Worm (Caenorhabditis elegans) whole organism, L1 larva: ENCODE data around the gene cpna-3.
A peak's percentile ranks its signal among the peaks of the same experiment; 100 is the strongest.

Experiments used
- F16B12.6 ChIP-seq: fragments of 150-350 bp; optimal IDR thresholded peaks from 2 replicates; lab custom pipeline; 2014; ENCODE audit warnings: missing biosample characterization, missing genetic modification characterization
- aha-1 ChIP-seq: fragments of 150-350 bp; optimal IDR thresholded peaks from 2 replicates; lab custom pipeline; 2014; ENCODE audit warnings: missing biosample characterization, missing genetic modification characterization
- ceh-82 ChIP-seq, 3 experiments: fragments of 150-350 bp in 1 of 3; sonication (generic microtip) in 2 of 3; optimal IDR thresholded peaks; 2 replicates each; lab custom pipeline; 2014 to 2017; ENCODE audit warnings: missing biosample characterization in 3 of 3, missing genetic modification characterization in 3 of 3
- dpl-1 ChIP-seq, 3 experiments: fragments of 150-350 bp in 2 of 3; sonication (generic microtip) in 1 of 3; optimal IDR thresholded peaks; 2 replicates each; lab custom pipeline; 2014 to 2017; ENCODE audit warnings: missing biosample characterization in 3 of 3, missing genetic modification characterization in 3 of 3, missing genetic modification reagents in 3 of 3
- dsc-1 ChIP-seq: sonication (generic microtip); optimal IDR thresholded peaks from 2 replicates; lab custom pipeline; 2016; ENCODE audit warnings: mild to moderate bottlenecking, missing genetic modification characterization, missing compliant biosample characterization
- efl-1 ChIP-seq, 4 experiments: fragments of 150-350 bp; optimal IDR thresholded peaks in 3 of 4; peaks in 1 of 4; 1 replicate in 1 of 4; 2 replicates in 3 of 4; lab custom pipeline; 2014; ENCODE audit warnings: missing biosample characterization in 2 of 4, missing genetic modification characterization in 2 of 4, missing genetic modification reagents in 2 of 4
- efl-3 ChIP-seq: fragments of 200-800 bp; sonication (Bioruptor generic); optimal IDR thresholded peaks from 2 replicates; lab custom pipeline; 2018; ENCODE audit warnings: mild to moderate bottlenecking, missing genetic modification characterization, missing compliant biosample characterization
- egl-13 ChIP-seq: sonication (generic microtip); optimal IDR thresholded peaks from 2 replicates; lab custom pipeline; 2016; ENCODE audit warnings: missing genotype, missing genetic modification reagents, missing genetic modification characterization, missing compliant biosample characterization
- egl-27 ChIP-seq, 2 experiments: fragments of 150-350 bp in 1 of 2; sonication (generic microtip); optimal IDR thresholded peaks; 3 replicates each; lab custom pipeline; 2017 to 2018; ENCODE audit warnings: missing biosample characterization in 2 of 2, missing genetic modification characterization in 2 of 2, missing genetic modification reagents in 2 of 2
- fkh-8 ChIP-seq: sonication (generic microtip); optimal IDR thresholded peaks from 2 replicates; lab custom pipeline; 2016; ENCODE audit warnings: mild to moderate bottlenecking, missing genetic modification characterization, missing compliant biosample characterization
- fos-1 ChIP-seq: fragments of 150-350 bp; optimal IDR thresholded peaks from 2 replicates; lab custom pipeline; 2014; ENCODE audit warnings: missing biosample characterization, missing genetic modification characterization
- grh-1 ChIP-seq: fragments of 200-800 bp; sonication (Bioruptor generic); IDR thresholded peaks from 2 replicates; pipeline ENCODE4 v1.3.6; 2022; ENCODE audit warnings: missing genetic modification reagents, missing genetic modification characterization, missing compliant biosample characterization
- hlh-4 ChIP-seq: sonication (generic microtip); optimal IDR thresholded peaks from 2 replicates; lab custom pipeline; 2016; ENCODE audit warnings: mild to moderate bottlenecking, missing genetic modification characterization, missing compliant biosample characterization
- isw-1 ChIP-seq: fragments of 200-800 bp; sonication (Bioruptor generic); IDR thresholded peaks from 2 replicates; pipeline ENCODE4 v1.3.6; 2022; ENCODE audit warnings: missing genetic modification characterization, missing compliant biosample characterization
- jun-1 ChIP-seq: fragments of 150-350 bp; optimal IDR thresholded peaks from 2 replicates; lab custom pipeline; 2014; ENCODE audit warnings: missing biosample characterization, missing genetic modification reagents, missing genetic modification characterization
- lin-13 ChIP-seq: fragments of 150-350 bp; optimal IDR thresholded peaks from 2 replicates; lab custom pipeline; 2014; ENCODE audit warnings: missing biosample characterization, missing genetic modification reagents, missing genetic modification characterization
- lin-14 ChIP-seq: fragments of 200-800 bp; sonication (Bioruptor generic); optimal IDR thresholded peaks from 2 replicates; lab custom pipeline; 2018; ENCODE audit warnings: mild to moderate bottlenecking, missing genetic modification characterization, moderate library complexity, missing compliant biosample characterization
- lin-15B ChIP-seq: fragments of 150-350 bp; sonication (generic microtip); optimal IDR thresholded peaks from 3 replicates; lab custom pipeline; 2014; ENCODE audit warnings: missing biosample characterization, missing genetic modification characterization
- lin-35 ChIP-seq, 2 experiments: fragments of 150-350 bp; optimal IDR thresholded peaks; 2 replicates each; lab custom pipeline; 2014; ENCODE audit warnings: missing biosample characterization in 2 of 2, missing genetic modification characterization in 2 of 2, missing genetic modification reagents in 2 of 2
- lsy-2 ChIP-seq, 2 experiments: fragments of 150-350 bp; optimal IDR thresholded peaks; 2 replicates each; lab custom pipeline; 2014; ENCODE audit warnings: missing biosample characterization in 2 of 2, missing genetic modification characterization in 2 of 2
- mdl-1 ChIP-seq, 2 experiments: fragments of 150-350 bp; optimal IDR thresholded peaks; 2 replicates each; lab custom pipeline; 2014 to 2017; ENCODE audit warnings: missing biosample characterization in 2 of 2, missing genetic modification characterization in 2 of 2, inconsistent platforms in 1 of 2
- mef-2 ChIP-seq: fragments of 150-350 bp; optimal IDR thresholded peaks from 2 replicates; lab custom pipeline; 2014; ENCODE audit warnings: missing biosample characterization, missing genetic modification characterization
- mep-1 ChIP-seq: fragments of 150-350 bp; optimal IDR thresholded peaks from 2 replicates; lab custom pipeline; 2014; ENCODE audit warnings: missing biosample characterization, missing genetic modification characterization
- nhr-19 ChIP-seq: fragments of 200-800 bp; sonication (Bioruptor generic); conservative IDR thresholded peaks from 2 replicates; pipeline ENCODE4 v1.3.6; 2022; ENCODE audit warnings: missing genetic modification characterization, missing compliant biosample characterization
- nhr-20 ChIP-seq: sonication (generic microtip); optimal IDR thresholded peaks from 2 replicates; lab custom pipeline; 2016; ENCODE audit warnings: mild to moderate bottlenecking, missing genetic modification characterization, missing compliant biosample characterization
- nhr-47 ChIP-seq: sonication (generic microtip); optimal IDR thresholded peaks from 2 replicates; lab custom pipeline; 2016; ENCODE audit warnings: mild to moderate bottlenecking, missing genetic modification characterization, moderate library complexity, missing compliant biosample characterization
- nhr-71 ChIP-seq: sonication (generic microtip); optimal IDR thresholded peaks from 2 replicates; lab custom pipeline; 2016; ENCODE audit warnings: mild to moderate bottlenecking, missing genetic modification characterization, moderate library complexity, missing compliant biosample characterization
- nhr-76 ChIP-seq: sonication (generic microtip); optimal IDR thresholded peaks from 2 replicates; lab custom pipeline; 2017; ENCODE audit warnings: missing biosample characterization, missing genetic modification characterization
- nhr-77 ChIP-seq: fragments of 150-350 bp; optimal IDR thresholded peaks from 2 replicates; lab custom pipeline; 2014; ENCODE audit warnings: missing biosample characterization, missing genetic modification characterization
- nhr-85 ChIP-seq: sonication (generic microtip); peaks from one replicate; lab custom pipeline; 2016; ENCODE audit warnings: missing genetic modification characterization, inconsistent platforms, missing compliant biosample characterization
- pax-3 ChIP-seq: fragments of 200-800 bp; sonication (Bioruptor generic); optimal IDR thresholded peaks from 2 replicates; lab custom pipeline; 2018; ENCODE audit warnings: mild to moderate bottlenecking, missing genetic modification characterization, moderate library complexity, missing compliant biosample characterization
- rnt-1 ChIP-seq: sonication (generic microtip); optimal IDR thresholded peaks from 2 replicates; lab custom pipeline; 2016; ENCODE audit warnings: mild to moderate bottlenecking, missing genetic modification characterization, moderate library complexity, missing compliant biosample characterization
- skn-1 ChIP-seq: fragments of 150-350 bp; optimal IDR thresholded peaks from 2 replicates; lab custom pipeline; 2014; ENCODE audit warnings: missing biosample characterization, missing genetic modification characterization
- snu-23 ChIP-seq: sonication (generic microtip); optimal IDR thresholded peaks from 2 replicates; lab custom pipeline; 2016; ENCODE audit warnings: missing genetic modification characterization, missing compliant biosample characterization
- sox-4 ChIP-seq: sonication (generic microtip); optimal IDR thresholded peaks from 2 replicates; lab custom pipeline; 2016; ENCODE audit warnings: missing genetic modification characterization, missing compliant biosample characterization
- swsn-7 ChIP-seq: sonication (generic microtip); optimal IDR thresholded peaks from 2 replicates; lab custom pipeline; 2016; ENCODE audit warnings: missing genetic modification characterization, missing compliant biosample characterization
- tbx-2 ChIP-seq: sonication (generic microtip); optimal IDR thresholded peaks from 2 replicates; lab custom pipeline; 2016; ENCODE audit warnings: missing genetic modification characterization, missing compliant biosample characterization
- tlp-1 ChIP-seq: fragments of 150-350 bp; optimal IDR thresholded peaks from 2 replicates; lab custom pipeline; 2014; ENCODE audit warnings: missing biosample characterization, missing genetic modification characterization
- xbp-1 ChIP-seq: sonication (generic microtip); optimal IDR thresholded peaks from 2 replicates; lab custom pipeline; 2016; ENCODE audit warnings: missing genetic modification characterization, missing compliant biosample characterization
- zag-1 ChIP-seq: fragments of 150-350 bp; optimal IDR thresholded peaks from 2 replicates; lab custom pipeline; 2014; ENCODE audit warnings: missing biosample characterization, missing genetic modification characterization
- zip-4 ChIP-seq: fragments of 200-800 bp; sonication (Bioruptor generic); optimal IDR thresholded peaks from 2 replicates; lab custom pipeline; 2018; ENCODE audit warnings: mild to moderate bottlenecking, missing genetic modification characterization, moderate library complexity, missing compliant biosample characterization
- ztf-11 ChIP-seq, 2 experiments: sonication (generic microtip); optimal IDR thresholded peaks; 2 replicates each; lab custom pipeline; 2016 to 2017; ENCODE audit warnings: missing genetic modification characterization in 2 of 2, missing biosample characterization in 1 of 2, missing compliant biosample characterization in 1 of 2

Gene cpna-3

ce11 chrIV:9096160-9096879, at the start of gene cpna-3, which contains the start of gene znf-706:
Gene cpna-3 (plus strand): TSS chrIV:9096842.
Gene znf-706 (minus strand): TSS chrIV:9096231.
- TF ChIP-seq lsy-2 (tag; optimal IDR thresholded peaks at IDR 0.05; lab: Kevin White, UChicago) (peak; percentile 28 to 50), efl-3 (GFP tag; lab: Kevin White, UChicago) (no peak), skn-1 (tag; lab: Kevin White, UChicago) (peak; percentile 25), ceh-82 (tag; optimal IDR thresholded peaks at IDR 0.05; lab: Kevin White, UChicago) (peak; percentile 3 to 38 (median 14)), nhr-71 (tag; lab: Kevin White, UChicago) (peak; percentile 41), snu-23 (peak; percentile 54), nhr-76 (tag; lab: Kevin White, UChicago) (no peak), nhr-47 (tag; lab: Kevin White, UChicago) (peak; percentile 35), zip-4 (GFP tag; lab: Kevin White, UChicago) (no peak), grh-1 (no peak), rnt-1 (tag; lab: Kevin White, UChicago) (peak; percentile 38), dpl-1 (GFP tag; optimal IDR thresholded peaks at IDR 0.05; lab: Kevin White, UChicago) (peak; percentile 65 to 70 (median 70)), mef-2 (tag; lab: Kevin White, UChicago) (no peak), nhr-19 (GFP tag; lab: Robert Waterston, UW) (0 out of 2 replicates have a peak, but pooled peaks have one; percentile 9), efl-1 (optimal IDR thresholded peaks at IDR 0.05; lab: Kevin White, UChicago) (peak; percentile 49 to 66), efl-1 (GFP tag; optimal IDR thresholded peaks at IDR 0.05 in 1 of 2; lab: Kevin White, UChicago) (peak; percentile 69 to 96), mdl-1 (tag; optimal IDR thresholded peaks at IDR 0.05; lab: Kevin White, UChicago) (peak in 1 of 2 experiments; percentile 28), lin-15B (tag; lab: Kevin White, UChicago) (peak; percentile 47), nhr-20 (tag; lab: Kevin White, UChicago) (peak; percentile 11), nhr-85 (tag; lab: Kevin White, UChicago) (peak; percentile 4), swsn-7 (peak; percentile 10), tbx-2 (tag; lab: Kevin White, UChicago) (peak; percentile 14), lin-35 (GFP tag; optimal IDR thresholded peaks at IDR 0.05; lab: Kevin White, UChicago) (peak; percentile 60 to 75), zag-1 (no peak), dsc-1 (peak; percentile 12), ztf-11 (tag; optimal IDR thresholded peaks at IDR 0.05; lab: Kevin White, UChicago) (no peak), xbp-1 (tag; lab: Kevin White, UChicago) (peak; percentile 21), mep-1 (peak; percentile 43), F16B12.6 (tag; lab: Kevin White, UChicago) (peak; percentile 90)

- TF ChIP-seq lsy-2 (tag; optimal IDR thresholded peaks at IDR 0.05; lab: Kevin White, UChicago) (no peak), skn-1 (tag; lab: Kevin White, UChicago) (peak; percentile 73), nhr-85 (tag; lab: Kevin White, UChicago) (peak; percentile 53)
- TF ChIP-seq, all 84 proteins: peak for 2
Measured at ce11 chrIV:9051036-9051435, 45.6 kb upstream of the cpna-3 start.

ce11 chrIV:9051510-9052175, 45.0 kb upstream of the cpna-3 start:
- no peak for TF ChIP-seq sox-4 (tag; lab: Kevin White, UChicago)
- no peak for TF ChIP-seq efl-1 (optimal IDR thresholded peaks at IDR 0.05; lab: Kevin White, UChicago)
- peak in 1 of 2 experiments; percentile 13 for TF ChIP-seq efl-1 (GFP tag; optimal IDR thresholded peaks at IDR 0.05 in 1 of 2; lab: Kevin White, UChicago)

ce11 chrIV:9053403-9053802, 43.2 kb upstream of the cpna-3 start:
- TF ChIP-seq zag-1 (no peak), lin-13 (GFP tag; lab: Kevin White, UChicago) (no peak), hlh-4 (tag; lab: Kevin White, UChicago) (peak; percentile 83), jun-1 (tag; lab: Kevin White, UChicago) (no peak), egl-13 (tag; lab: Kevin White, UChicago) (no peak), lin-14 (GFP tag; lab: Kevin White, UChicago) (peak; percentile 30), tlp-1 (tag; lab: Kevin White, UChicago) (no peak), nhr-71 (tag; lab: Kevin White, UChicago) (peak; percentile 77), aha-1 (tag; lab: Kevin White, UChicago) (no peak), nhr-19 (GFP tag; lab: Robert Waterston, UW) (no peak), pax-3 (tag; lab: Kevin White, UChicago) (peak; percentile 33), fkh-8 (tag; lab: Kevin White, UChicago) (peak; percentile 84), ztf-11 (tag; optimal IDR thresholded peaks at IDR 0.05; lab: Kevin White, UChicago) (no peak), isw-1 (no peak), fos-1 (tag; lab: Kevin White, UChicago) (no peak), nhr-20 (tag; lab: Kevin White, UChicago) (peak; percentile 13), egl-27 (tag; optimal IDR thresholded peaks at IDR 0.05; lab: Kevin White, UChicago) (no peak), nhr-47 (tag; lab: Kevin White, UChicago) (peak; percentile 63), nhr-77 (tag; lab: Kevin White, UChicago) (no peak), zip-4 (GFP tag; lab: Kevin White, UChicago) (no peak)
